Fruit fly (Drosophila melanogaster) whole organism, embryonic: ENCODE measurements around the gene Ypel.

Source experiments
- C15 ChIP-seq: fragments of 200-800 bp; sonication (Bioruptor generic); IDR thresholded peaks from 3 replicates; pipeline ENCODE4 v1.3.6; 2022; ENCODE audit warnings: missing biosample characterization, missing genetic modification characterization
- CG11093 ChIP-seq: fragments of 200-800 bp; sonication (Bioruptor generic); IDR thresholded peaks from 3 replicates; pipeline ENCODE4 v1.3.6; 2022; ENCODE audit warnings: missing biosample characterization, missing genetic modification characterization
- CG11247 ChIP-seq: fragments of 200-800 bp; sonication (Bioruptor generic); IDR thresholded peaks from 2 replicates; pipeline ENCODE4 v1.3.6; 2022; ENCODE audit warnings: missing biosample characterization, missing genetic modification characterization
- CG11456 ChIP-seq: fragments of 200-800 bp; sonication (Bioruptor generic); IDR thresholded peaks from 3 replicates; pipeline ENCODE4 v1.3.6; 2022; ENCODE audit warnings: missing biosample characterization, missing genetic modification characterization
- CG11504 ChIP-seq: fragments of 200-800 bp; sonication (Bioruptor generic); optimal IDR thresholded peaks from 3 replicates; lab custom pipeline; 2019; ENCODE audit warnings: missing biosample characterization, mild to moderate bottlenecking, missing genetic modification characterization, moderate library complexity
- CG12104 ChIP-seq: fragments of 200-800 bp; sonication (Bioruptor generic); optimal IDR thresholded peaks from 3 replicates; lab custom pipeline; 2016; ENCODE audit warnings: missing biosample characterization, missing genetic modification characterization
- CG12219 ChIP-seq: fragments of 200-800 bp; sonication (Bioruptor generic); optimal IDR thresholded peaks from 3 replicates; lab custom pipeline; 2018; ENCODE audit warnings: missing biosample characterization, mild to moderate bottlenecking, missing genetic modification characterization
- CG12236 ChIP-seq: fragments of 200-800 bp; sonication (Bioruptor generic); optimal IDR thresholded peaks from 2 replicates; lab custom pipeline; 2016; ENCODE audit warnings: missing biosample characterization, missing genetic modification characterization
- CG13287 ChIP-seq: fragments of 200-800 bp; sonication (Bioruptor generic); IDR thresholded peaks from 2 replicates; pipeline ENCODE4 v1.3.6; 2022; ENCODE audit warnings: missing biosample characterization, missing genetic modification characterization; ENCODE audit not compliant: partially characterized antibody
- CG13894 ChIP-seq: fragments of 200-800 bp; sonication (Bioruptor generic); optimal IDR thresholded peaks from 3 replicates; lab custom pipeline; 2018; ENCODE audit warnings: missing biosample characterization, mild to moderate bottlenecking, missing genetic modification characterization, moderate library complexity
- CG15479 ChIP-seq: fragments of 200-800 bp; sonication (Bioruptor generic); optimal IDR thresholded peaks from 3 replicates; lab custom pipeline; 2019; ENCODE audit warnings: missing biosample characterization, mild to moderate bottlenecking, missing genetic modification characterization, moderate library complexity
- CG16813 ChIP-seq: fragments of 200-800 bp; sonication (Bioruptor generic); IDR thresholded peaks from 3 replicates; pipeline ENCODE4 v1.3.6; 2022; ENCODE audit warnings: missing biosample characterization, missing genetic modification characterization; ENCODE audit not compliant: partially characterized antibody
- CG17328 ChIP-seq: fragments of 200-800 bp; sonication (Bioruptor generic); IDR thresholded peaks from 2 replicates; pipeline ENCODE4 v1.3.6; 2022; ENCODE audit warnings: missing biosample characterization, missing genetic modification characterization
- CG1832 ChIP-seq: fragments of 200-800 bp; sonication (Bioruptor generic); optimal IDR thresholded peaks from 2 replicates; lab custom pipeline; 2017; ENCODE audit warnings: missing biosample characterization, mild to moderate bottlenecking, missing genetic modification characterization, inconsistent platforms
- CG2129 ChIP-seq: fragments of 200-800 bp; sonication (Bioruptor generic); IDR thresholded peaks from 2 replicates; pipeline ENCODE4 v1.3.6; 2022; ENCODE audit warnings: missing biosample characterization, missing genetic modification characterization; ENCODE audit not compliant: partially characterized antibody
- CG2678 ChIP-seq: fragments of 200-800 bp; sonication (Bioruptor generic); optimal IDR thresholded peaks from 3 replicates; lab custom pipeline; 2019; ENCODE audit warnings: missing biosample characterization, mild to moderate bottlenecking, missing genetic modification characterization, moderate library complexity
- CG30431 ChIP-seq: fragments of 200-800 bp; sonication (Bioruptor generic); optimal IDR thresholded peaks from 2 replicates; lab custom pipeline; 2017; ENCODE audit warnings: missing biosample characterization, missing genetic modification characterization
- CG31441 ChIP-seq: fragments of 200-800 bp; sonication (Bioruptor generic); IDR thresholded peaks from 2 replicates; pipeline ENCODE4 v1.3.6; 2022; ENCODE audit warnings: missing biosample characterization, missing genetic modification characterization
- CG3407 ChIP-seq: fragments of 200-800 bp; sonication (Bioruptor generic); optimal IDR thresholded peaks from 2 replicates; lab custom pipeline; 2018; ENCODE audit warnings: missing biosample characterization, mild to moderate bottlenecking, missing genetic modification characterization
- CG4424 ChIP-seq: fragments of 200-800 bp; sonication (Bioruptor generic); optimal IDR thresholded peaks from 3 replicates; lab custom pipeline; 2016; ENCODE audit warnings: missing biosample characterization, missing genetic modification characterization
- CG6854 ChIP-seq: fragments of 200-800 bp; sonication (Bioruptor generic); optimal IDR thresholded peaks from 3 replicates; lab custom pipeline; 2017; ENCODE audit warnings: missing biosample characterization, mild to moderate bottlenecking, missing genetic modification characterization
- CG7786 ChIP-seq: fragments of 200-800 bp; sonication (Bioruptor generic); optimal IDR thresholded peaks from 2 replicates; lab custom pipeline; 2016; ENCODE audit warnings: missing biosample characterization, missing genetic modification characterization
- CG8089 ChIP-seq: fragments of 200-800 bp; sonication (Bioruptor generic); optimal IDR thresholded peaks from 3 replicates; lab custom pipeline; 2016; ENCODE audit warnings: missing biosample characterization, missing genetic modification characterization
- CG8359 ChIP-seq: fragments of 200-800 bp; sonication (Bioruptor generic); optimal IDR thresholded peaks from 2 replicates; lab custom pipeline; 2017; ENCODE audit warnings: missing biosample characterization, mild to moderate bottlenecking, missing genetic modification characterization, borderline replicate concordance
- CG9437 ChIP-seq: fragments of 200-800 bp; sonication (Bioruptor generic); optimal IDR thresholded peaks from 2 replicates; lab custom pipeline; 2018; ENCODE audit warnings: missing biosample characterization, mild to moderate bottlenecking, missing genetic modification characterization
- Chrac-16 ChIP-seq: fragments of 200-800 bp; sonication (Bioruptor generic); optimal IDR thresholded peaks from 3 replicates; lab custom pipeline; 2016; ENCODE audit warnings: missing biosample characterization, missing genetic modification characterization
- E2f2 ChIP-seq: fragments of 200-800 bp; sonication (Bioruptor generic); IDR thresholded peaks from 2 replicates; pipeline ENCODE4 v1.3.6; 2022; ENCODE audit warnings: missing biosample characterization, missing genetic modification characterization
- GATAe ChIP-seq: fragments of 200-800 bp; sonication (Bioruptor generic); conservative IDR thresholded peaks from 2 replicates; pipeline ENCODE4 v1.3.6; 2022; ENCODE audit warnings: missing biosample characterization, missing genetic modification characterization
- MBD-R2 ChIP-seq: fragments of 200-800 bp; sonication (Bioruptor generic); IDR thresholded peaks from 2 replicates; pipeline ENCODE4 v1.3.6; 2022; ENCODE audit warnings: missing biosample characterization, missing genetic modification characterization
- Scr ChIP-seq: fragments of 200-800 bp; sonication (Bioruptor generic); IDR thresholded peaks from 2 replicates; pipeline ENCODE4 v1.3.6; 2022; ENCODE audit warnings: missing biosample characterization, missing genetic modification characterization; ENCODE audit not compliant: partially characterized antibody
- Sry-β ChIP-seq: fragments of 200-800 bp; sonication (Bioruptor generic); optimal IDR thresholded peaks from 2 replicates; lab custom pipeline; 2018; ENCODE audit warnings: missing biosample characterization, mild to moderate bottlenecking, missing genetic modification characterization, moderate library complexity
- dmrt11E ChIP-seq: fragments of 200-800 bp; sonication (Bioruptor generic); optimal IDR thresholded peaks from 3 replicates; lab custom pipeline; 2018; ENCODE audit warnings: missing biosample characterization, mild to moderate bottlenecking, missing genetic modification characterization, moderate library complexity
- dysf ChIP-seq: fragments of 200-800 bp; sonication (Bioruptor generic); IDR thresholded peaks from 3 replicates; pipeline ENCODE4 v1.3.6; 2022; ENCODE audit warnings: missing biosample characterization, missing genetic modification characterization
- h ChIP-seq: fragments of >200 bp; optimal IDR thresholded peaks from 2 replicates; lab custom pipeline; 2017
- ham ChIP-seq: fragments of 200-800 bp; sonication (Bioruptor generic); IDR thresholded peaks from 2 replicates; pipeline ENCODE4 v1.3.6; 2022; ENCODE audit warnings: missing biosample characterization, missing genetic modification characterization
- hb ChIP-seq: fragments of 200-800 bp; sonication (Bioruptor generic); IDR thresholded peaks from 3 replicates; pipeline ENCODE4 v1.3.6; 2022; ENCODE audit warnings: missing biosample characterization, missing genetic modification characterization; ENCODE audit not compliant: partially characterized antibody
- kah ChIP-seq: fragments of 200-800 bp; sonication (Bioruptor generic); optimal IDR thresholded peaks from 2 replicates; lab custom pipeline; 2018; ENCODE audit warnings: missing biosample characterization, mild to moderate bottlenecking, missing genetic modification characterization
- knrl ChIP-seq: fragments of 200-800 bp; sonication (Bioruptor generic); IDR thresholded peaks from 3 replicates; pipeline ENCODE4 v1.3.6; 2022; ENCODE audit warnings: missing biosample characterization, missing genetic modification characterization; ENCODE audit not compliant: partially characterized antibody
- pum ChIP-seq: fragments of 200-800 bp; sonication (Bioruptor generic); optimal IDR thresholded peaks from 2 replicates; lab custom pipeline; 2016; ENCODE audit warnings: missing biosample characterization, missing genetic modification characterization
- row ChIP-seq: fragments of 200-800 bp; sonication (Bioruptor generic); IDR thresholded peaks from 3 replicates; pipeline ENCODE4 v1.3.6; 2022; ENCODE audit warnings: missing biosample characterization, missing genetic modification characterization
- scrt ChIP-seq: fragments of 200-800 bp; sonication (Bioruptor generic); optimal IDR thresholded peaks from 2 replicates; lab custom pipeline; 2018; ENCODE audit warnings: missing biosample characterization, mild to moderate bottlenecking, missing genetic modification characterization, moderate library complexity
- sens-2 ChIP-seq: fragments of 200-800 bp; sonication (Bioruptor generic); IDR thresholded peaks from 2 replicates; pipeline ENCODE4 v1.3.6; 2022; ENCODE audit warnings: missing biosample characterization, missing genetic modification characterization
- slp2 ChIP-seq: fragments of 200-800 bp; sonication (Bioruptor generic); optimal IDR thresholded peaks from 2 replicates; lab custom pipeline; 2016; ENCODE audit warnings: missing biosample characterization, missing genetic modification characterization
- tna ChIP-seq: fragments of 200-800 bp; sonication (Bioruptor generic); IDR thresholded peaks from 2 replicates; pipeline ENCODE4 v1.3.6; 2022; ENCODE audit warnings: missing biosample characterization, missing genetic modification characterization; ENCODE audit not compliant: partially characterized antibody
- wdn ChIP-seq: fragments of 200-800 bp; sonication (Bioruptor generic); IDR thresholded peaks from 2 replicates; pipeline ENCODE4 v1.3.6; 2022; ENCODE audit warnings: missing biosample characterization, missing genetic modification characterization

Gene Ypel

DNA sequence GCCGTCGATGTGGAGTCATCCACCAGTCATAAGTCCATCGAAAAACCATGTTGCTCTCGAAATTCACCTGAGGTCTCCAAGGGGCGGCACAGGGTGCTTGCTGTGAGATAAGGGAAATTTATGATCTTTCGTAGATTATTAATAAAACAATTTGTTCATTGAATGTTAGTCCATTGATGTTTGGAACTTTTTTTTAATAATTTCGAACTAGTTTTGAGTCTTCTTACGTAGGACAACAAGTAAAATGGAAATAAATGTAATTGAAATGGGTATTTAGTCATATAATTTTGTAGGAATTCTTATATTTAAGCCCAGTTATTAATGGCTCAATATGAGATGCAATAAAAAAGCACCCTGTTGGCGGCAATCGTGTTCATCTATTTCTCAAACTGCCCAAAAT is 20.3 kb upstream of the Ypel start (continued):
- TF ChIP-seq CG17328 (peak; percentile 54), C15 (GFP tag; lab: Robert Waterston, UW) (no peak), CG9437 (GFP tag; lab: Kevin White, UChicago) (peak; percentile 67), CG12104 (GFP tag; lab: Kevin White, UChicago) (peak; percentile 32), ham (GFP tag; lab: Robert Waterston, UW) (no peak), MBD-R2 (GFP tag; lab: Robert Waterston, UW) (no peak), GATAe (GFP tag; lab: Robert Waterston, UW) (no peak), CG11093 (GFP tag; lab: Robert Waterston, UW) (0 out of 3 replicates have a peak, but pooled peaks have one; percentile 34), dmrt11E (tag; lab: Kevin White, UChicago) (no peak), CG11456 (GFP tag; lab: Robert Waterston, UW) (no peak), CG8089 (GFP tag; lab: Kevin White, UChicago) (no peak), CG6854 (GFP tag; lab: Kevin White, UChicago) (peak; percentile 64), wdn (0 out of 2 replicates have a peak, but pooled peaks have one; percentile 35), slp2 (peak; percentile 20), CG13894 (tag; lab: Kevin White, UChicago) (no peak), E2f2 (peak; percentile 33; the same call in 1 of the 2 replicates), scrt (no peak), CG2678 (tag; lab: Kevin White, UChicago) (peak; percentile 87), CG12219 (GFP tag; lab: Kevin White, UChicago) (peak; percentile 74), Sry-β (GFP tag; lab: Kevin White, UChicago) (no peak), CG11504 (peak; percentile 88), kah (peak; percentile 47), CG11247 (0 out of 2 replicates have a peak, but pooled peaks have one; percentile 22), dysf (GFP tag; lab: Robert Waterston, UW) (peak; percentile 77), CG30431 (GFP tag; lab: Kevin White, UChicago) (no peak), CG8359 (no peak), CG12236 (GFP tag; lab: Kevin White, UChicago) (peak; percentile 35), sens-2 (GFP tag; lab: Robert Waterston, UW) (no peak), hb (no peak), knrl (GFP tag; lab: Robert Waterston, UW) (no peak), h (lab: Kevin White, UChicago) (no peak), Scr (GFP tag; lab: Robert Waterston, UW) (no peak), CG31441 (GFP tag; lab: Robert Waterston, UW) (peak; percentile 76), CG4424 (GFP tag; lab: Kevin White, UChicago) (peak; percentile 69), CG1832 (GFP tag; lab: Kevin White, UChicago) (no peak), CG16813 (GFP tag; lab: Robert Waterston, UW) (no peak), CG7786 (GFP tag; lab: Kevin White, UChicago) (peak; percentile 47), CG13287 (GFP tag; lab: Robert Waterston, UW) (no peak), CG2129 (GFP tag; lab: Robert Waterston, UW) (no peak), tna (no peak), pum (GFP tag; lab: Kevin White, UChicago) (peak; percentile 38), CG15479 (GFP tag; lab: Kevin White, UChicago) (no peak), CG3407 (GFP tag; lab: Kevin White, UChicago) (peak; percentile 59), row (GFP tag; lab: Robert Waterston, UW) (peak; percentile 66), Chrac-16 (GFP tag; lab: Kevin White, UChicago) (peak; percentile 56)
